Fruit fly (Drosophila melanogaster): Measurements from ENCODE around the gene ko.
A peak's percentile ranks its signal among the peaks of the same experiment; 100 is the strongest.

dm6 chr3L:21056792-21057567, 74.0 kb downstream of the ko start:
- TF ChIP-seq CG8478 (optimal IDR thresholded peaks at IDR 0.05) (no peak), Fer3 (tag; optimal IDR thresholded peaks at IDR 0.05) (peak; percentile 8)
